Fruit fly (Drosophila melanogaster) whole organism, pupa: ENCODE data around the gene CG34041.

Experiments used
- CG10348 ChIP-seq: fragments of 200-800 bp; sonication (Bioruptor generic); IDR thresholded peaks from 2 replicates; pipeline ENCODE4 v1.3.6; 2022; ENCODE audit warnings: missing biosample characterization, missing genetic modification characterization
- CG12605 ChIP-seq: fragments of 200-800 bp; sonication (Bioruptor generic); IDR thresholded peaks from 2 replicates; pipeline ENCODE4 v1.3.6; 2022; ENCODE audit warnings: missing biosample characterization, missing genetic modification characterization
- CG13204 ChIP-seq: fragments of 200-800 bp; sonication (Bioruptor generic); optimal IDR thresholded peaks from 2 replicates; lab custom pipeline; 2018; ENCODE audit warnings: missing biosample characterization, mild to moderate bottlenecking, missing genetic modification characterization, moderate library complexity
- CG14655 ChIP-seq: fragments of 200-800 bp; sonication (Bioruptor generic); optimal IDR thresholded peaks from 3 replicates; lab custom pipeline; 2017; ENCODE audit warnings: mild to moderate bottlenecking, missing biosample characterization, missing genetic modification reagents, missing genetic modification characterization
- CG15710 ChIP-seq: fragments of 200-800 bp; sonication (Bioruptor generic); optimal IDR thresholded peaks from 2 replicates; lab custom pipeline; 2018; ENCODE audit warnings: missing biosample characterization, mild to moderate bottlenecking, missing genetic modification characterization, moderate library complexity
- CG17806 ChIP-seq: fragments of 200-800 bp; sonication (Bioruptor generic); optimal IDR thresholded peaks from 2 replicates; lab custom pipeline; 2018; ENCODE audit warnings: missing biosample characterization, mild to moderate bottlenecking, missing genetic modification characterization, moderate library complexity
- CG32121 ChIP-seq: fragments of 200-800 bp; sonication (Bioruptor generic); IDR thresholded peaks from 2 replicates; pipeline ENCODE4 v1.3.6; 2022; ENCODE audit warnings: missing biosample characterization, missing genetic modification characterization
- CG34367 ChIP-seq: fragments of 200-800 bp; sonication (Bioruptor generic); optimal IDR thresholded peaks from 2 replicates; lab custom pipeline; 2018; ENCODE audit warnings: missing biosample characterization, mild to moderate bottlenecking, missing genetic modification characterization
- CG4496 ChIP-seq: fragments of 200-800 bp; sonication (Bioruptor generic); IDR thresholded peaks from 3 replicates; pipeline ENCODE4 v1.3.6; 2022; ENCODE audit warnings: missing biosample characterization, missing genetic modification characterization
- CG8159 ChIP-seq: fragments of 200-800 bp; sonication (Bioruptor generic); optimal IDR thresholded peaks from 3 replicates; lab custom pipeline; 2018; ENCODE audit warnings: missing biosample characterization, mild to moderate bottlenecking, missing genetic modification characterization, moderate library complexity
- CG8301 ChIP-seq: fragments of 200-800 bp; sonication (Bioruptor generic); optimal IDR thresholded peaks from 2 replicates; lab custom pipeline; 2018; ENCODE audit warnings: missing biosample characterization, mild to moderate bottlenecking, missing genetic modification characterization
- CG9948 ChIP-seq: fragments of 200-800 bp; sonication (Bioruptor generic); optimal IDR thresholded peaks from 2 replicates; lab custom pipeline; 2018; ENCODE audit warnings: missing biosample characterization, mild to moderate bottlenecking, missing genetic modification characterization, moderate library complexity
- D1 ChIP-seq: fragments of 200-800 bp; sonication (Bioruptor generic); optimal IDR thresholded peaks from 2 replicates; lab custom pipeline; 2018; ENCODE audit warnings: missing biosample characterization, mild to moderate bottlenecking, missing genetic modification characterization, moderate library complexity
- EcR ChIP-seq: fragments of 200-800 bp; sonication (Bioruptor generic); optimal IDR thresholded peaks from 3 replicates; lab custom pipeline; 2019; ENCODE audit warnings: missing biosample characterization, missing genetic modification characterization, mild to moderate bottlenecking, moderate library complexity, missing genetic modification reagents
- Ets98B ChIP-seq: fragments of 200-800 bp; sonication (Bioruptor generic); IDR thresholded peaks from 2 replicates; pipeline ENCODE4 v1.3.6; 2022; ENCODE audit warnings: missing biosample characterization, missing genetic modification characterization
- Pif1A ChIP-seq: fragments of 200-800 bp; sonication (Bioruptor generic); optimal IDR thresholded peaks from 3 replicates; lab custom pipeline; 2016; ENCODE audit warnings: missing biosample characterization, missing genetic modification characterization
- Pif1B ChIP-seq: fragments of 200-800 bp; sonication (Bioruptor generic); optimal IDR thresholded peaks from 3 replicates; lab custom pipeline; 2016; ENCODE audit warnings: missing biosample characterization, missing genetic modification characterization
- Snoo ChIP-seq: fragments of 200-800 bp; sonication (Bioruptor generic); optimal IDR thresholded peaks from 3 replicates; lab custom pipeline; 2017; ENCODE audit warnings: missing biosample characterization, mild to moderate bottlenecking, missing genetic modification characterization, inconsistent platforms
- fd96Ca ChIP-seq: fragments of 200-800 bp; sonication (Bioruptor generic); IDR thresholded peaks from 3 replicates; pipeline ENCODE4 v1.3.6; 2022; ENCODE audit warnings: missing biosample characterization, missing genetic modification characterization
- gl ChIP-seq: fragments of 200-800 bp; sonication (Bioruptor generic); optimal IDR thresholded peaks from 2 replicates; lab custom pipeline; 2018; ENCODE audit warnings: missing biosample characterization, mild to moderate bottlenecking, missing genetic modification characterization
- rn ChIP-seq: fragments of 200-800 bp; sonication (Bioruptor generic); IDR thresholded peaks from 2 replicates; pipeline ENCODE4 v1.3.6; 2022; ENCODE audit warnings: missing biosample characterization, missing genetic modification characterization

The CG34041 gene

DNA sequence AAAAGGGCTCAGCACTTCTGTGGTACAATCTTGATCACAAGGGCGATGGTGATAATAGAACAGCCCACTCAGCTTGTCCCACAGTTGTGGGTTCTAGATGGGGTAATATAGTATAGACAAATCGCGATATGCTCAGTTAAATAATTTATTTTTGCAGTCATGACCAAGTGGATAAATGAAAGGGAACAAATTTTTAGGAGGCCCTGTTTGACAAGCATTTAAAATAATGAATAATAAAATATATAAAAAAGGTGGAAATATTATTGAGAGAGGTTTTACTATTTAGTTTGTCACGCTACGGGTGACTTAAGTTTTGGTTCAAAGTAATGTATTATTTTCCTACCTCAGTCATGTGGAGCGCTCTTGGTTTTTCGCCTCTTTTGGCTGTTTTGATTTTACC lies at the start of gene CG34041:
Gene CG34041, plus strand, starts transcription at position 301 of the 400 bp plus-strand sequence.
- TF ChIP-seq D1 (tag; lab: Kevin White, UChicago): no peak
- TF ChIP-seq rn (GFP tag; lab: Robert Waterston, UW): no peak
- TF ChIP-seq CG8301 (tag; lab: Kevin White, UChicago): no peak
- TF ChIP-seq gl (tag; lab: Kevin White, UChicago): no peak
- no peak for TF ChIP-seq CG15710 (tag; lab: Kevin White, UChicago)
- no peak for TF ChIP-seq Pif1A (GFP tag; lab: Kevin White, UChicago)
- TF ChIP-seq CG17806 (tag; lab: Kevin White, UChicago): no peak
- TF ChIP-seq CG10348 (GFP tag; lab: Robert Waterston, UW): no peak
- no peak for TF ChIP-seq Snoo
- TF ChIP-seq, all 21 proteins: peak for 0

dm6 chr3R:30459066-30459935 lies 48.5 kb upstream of the CG34041 start, which contains the start of the genes CG2224 and CDase:
Gene CG2224 (minus strand): TSS chr3R:30459300.
Gene CDase (plus strand): TSS chr3R:30459521.
- TF ChIP-seq Ets98B (GFP tag; lab: Robert Waterston, UW) (no peak), Snoo (no peak), CG9948 (no peak), CG15710 (tag; lab: Kevin White, UChicago) (no peak), CG12605 (GFP tag; lab: Robert Waterston, UW) (no peak), fd96Ca (GFP tag; lab: Robert Waterston, UW) (no peak), CG34367 (tag; lab: Kevin White, UChicago) (no peak), Pif1B (no peak), CG14655 (no peak), CG10348 (GFP tag; lab: Robert Waterston, UW) (no peak), CG13204 (GFP tag; lab: Kevin White, UChicago) (no peak), CG4496 (no peak), rn (GFP tag; lab: Robert Waterston, UW) (no peak), CG8159 (tag; lab: Kevin White, UChicago) (no peak)

DNA sequence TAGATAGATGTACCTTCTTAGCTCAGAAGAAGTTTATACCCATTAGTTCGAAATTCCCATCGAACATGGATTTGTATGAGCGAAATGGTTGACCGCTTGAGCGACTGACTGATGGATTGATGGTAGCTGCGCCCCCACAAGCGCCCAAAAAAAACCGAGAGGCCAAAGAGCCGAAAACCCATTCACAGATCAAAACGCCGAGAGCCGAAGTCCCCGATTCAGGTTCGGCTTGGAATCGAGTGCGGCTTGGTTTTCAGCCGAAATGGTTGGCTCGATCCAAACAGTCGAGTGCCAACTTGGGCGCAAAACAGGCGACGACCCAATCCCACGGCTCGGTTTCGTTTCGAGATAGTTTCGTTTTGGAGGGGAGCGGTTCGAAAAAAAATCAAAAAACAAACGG lies 47.6 kb upstream of the CG34041 start:
- TF ChIP-seq CG4496: 0 out of 3 replicates have a peak, but pooled peaks have one; percentile 13
- no peak; the same call in 1 of the 2 replicates for TF ChIP-seq Ets98B (GFP tag; lab: Robert Waterston, UW)
- no peak for TF ChIP-seq gl (tag; lab: Kevin White, UChicago)
- TF ChIP-seq CG32121 (GFP tag; lab: Robert Waterston, UW): 0 out of 2 replicates have a peak, but pooled peaks have one; percentile 41

DNA sequence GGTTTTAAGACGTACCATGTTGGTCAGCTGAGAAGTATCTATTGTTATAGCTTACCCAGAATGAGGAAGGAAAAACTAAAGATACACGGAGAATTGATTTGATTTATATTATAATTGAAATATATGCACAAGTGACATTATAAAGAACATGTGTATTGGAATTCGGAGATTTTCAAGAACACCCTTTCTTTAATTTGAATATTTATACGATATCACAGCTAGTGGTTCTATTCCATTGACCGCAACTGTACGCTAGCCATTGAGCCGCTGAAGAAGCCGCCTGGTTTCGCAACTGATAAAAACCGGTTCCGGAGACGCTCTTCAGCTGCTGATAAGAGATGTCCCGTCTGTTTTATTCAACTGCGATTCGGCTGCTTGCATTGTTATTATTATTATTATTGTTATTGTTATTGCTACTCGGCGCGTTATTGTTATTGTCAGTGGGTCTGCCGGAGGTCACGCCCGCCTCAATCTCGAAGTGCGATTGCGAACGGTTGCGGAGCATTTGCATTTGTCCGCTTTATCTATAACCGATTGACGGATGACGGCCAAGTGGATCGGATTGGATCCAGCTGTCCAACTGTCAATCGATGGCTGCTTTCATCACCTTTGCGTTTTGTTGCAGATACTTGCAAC lies 46.1 kb upstream of the CG34041 start:
- TF ChIP-seq Pif1B (peak; percentile 48), CG4496 (peak; percentile 41; the same call in 2 of the 3 replicates), fd96Ca (GFP tag; lab: Robert Waterston, UW) (no peak), CG12605 (GFP tag; lab: Robert Waterston, UW) (peak; percentile 65), D1 (tag; lab: Kevin White, UChicago) (no peak), Pif1A (GFP tag; lab: Kevin White, UChicago) (no peak), Ets98B (GFP tag; lab: Robert Waterston, UW) (peak; percentile 56; the same call in 1 of the 2 replicates), CG9948 (peak; percentile 55), CG13204 (GFP tag; lab: Kevin White, UChicago) (peak; percentile 59), rn (GFP tag; lab: Robert Waterston, UW) (no peak), Snoo (peak; percentile 36), CG14655 (no peak), CG10348 (GFP tag; lab: Robert Waterston, UW) (no peak), CG15710 (tag; lab: Kevin White, UChicago) (peak; percentile 67), CG8159 (tag; lab: Kevin White, UChicago) (peak; percentile 66), CG32121 (GFP tag; lab: Robert Waterston, UW) (peak; percentile 63), CG34367 (tag; lab: Kevin White, UChicago) (peak; percentile 58), CG17806 (tag; lab: Kevin White, UChicago) (peak; percentile 58), CG8301 (tag; lab: Kevin White, UChicago) (peak; percentile 63), EcR (GFP tag; lab: Kevin White, UChicago) (peak; percentile 58), gl (tag; lab: Kevin White, UChicago) (no peak)

DNA sequence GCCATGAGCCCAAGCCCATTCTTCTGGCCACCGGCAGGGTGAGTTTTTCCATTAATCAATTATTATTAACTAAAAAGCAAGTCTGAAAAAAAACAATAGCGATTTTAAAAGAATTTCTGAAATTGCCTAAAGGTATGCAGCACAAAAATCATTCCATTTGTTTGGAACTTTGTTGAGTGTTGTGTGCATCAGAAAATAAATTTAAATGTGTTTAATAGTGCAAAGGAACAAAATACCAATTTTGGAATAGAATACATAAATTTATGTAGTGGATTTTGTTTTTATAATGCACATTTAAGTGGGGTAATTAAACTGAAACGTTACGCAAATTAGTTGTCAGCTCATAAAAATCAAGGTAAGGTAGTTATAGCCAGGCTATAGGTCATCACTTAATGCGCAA lies 43.6 kb upstream of the CG34041 start:
- no peak for TF ChIP-seq CG12605 (GFP tag; lab: Robert Waterston, UW)
- TF ChIP-seq CG32121 (GFP tag; lab: Robert Waterston, UW): no peak
- no peak for TF ChIP-seq CG4496
- TF ChIP-seq fd96Ca (GFP tag; lab: Robert Waterston, UW): no peak
- no peak for TF ChIP-seq Snoo
- no peak for TF ChIP-seq Ets98B (GFP tag; lab: Robert Waterston, UW)
- TF ChIP-seq CG34367 (tag; lab: Kevin White, UChicago): no peak
- no peak for TF ChIP-seq CG9948
- TF ChIP-seq EcR (GFP tag; lab: Kevin White, UChicago): no peak
- TF ChIP-seq rn (GFP tag; lab: Robert Waterston, UW): no peak
- TF ChIP-seq CG17806 (tag; lab: Kevin White, UChicago): no peak
- no peak for TF ChIP-seq Pif1B
- TF ChIP-seq CG8301 (tag; lab: Kevin White, UChicago): no peak
- no peak for TF ChIP-seq CG8159 (tag; lab: Kevin White, UChicago)
- TF ChIP-seq CG14655: no peak
- no peak for TF ChIP-seq Pif1A (GFP tag; lab: Kevin White, UChicago)
- no peak for TF ChIP-seq D1 (tag; lab: Kevin White, UChicago)
- TF ChIP-seq gl (tag; lab: Kevin White, UChicago): no peak
- no peak for TF ChIP-seq CG10348 (GFP tag; lab: Robert Waterston, UW)
